Worm (Caenorhabditis elegans) whole organism, early embryonic: Measurements from ENCODE around the gene F21G4.3.

ENCODE experiments used
- F13C5.2 ChIP-seq: sonication (generic microtip); optimal IDR thresholded peaks from 2 replicates; lab custom pipeline; 2017; ENCODE audit warnings: mild to moderate bottlenecking, missing genetic modification characterization, inconsistent platforms, missing compliant biosample characterization
- ama-1 ChIP-seq: fragments of 150-350 bp; optimal IDR thresholded peaks from 2 replicates; lab custom pipeline; 2014
- ceh-13 ChIP-seq: fragments of 200-800 bp; sonication (Bioruptor generic); optimal IDR thresholded peaks from 2 replicates; lab custom pipeline; 2018; ENCODE audit warnings: mild to moderate bottlenecking, missing genetic modification characterization, missing compliant biosample characterization
- ets-7 ChIP-seq: sonication (generic microtip); optimal IDR thresholded peaks from 2 replicates; lab custom pipeline; 2016; ENCODE audit warnings: missing genotype, missing genetic modification characterization, missing compliant biosample characterization
- flt-1 ChIP-seq: fragments of 200-800 bp; sonication (Bioruptor generic); IDR thresholded peaks from 2 replicates; pipeline ENCODE4 v1.3.6; 2022; ENCODE audit warnings: missing genetic modification characterization, missing compliant biosample characterization
- hmg-4 ChIP-seq: fragments of 200-800 bp; sonication (Bioruptor generic); optimal IDR thresholded peaks from 2 replicates; lab custom pipeline; 2018; ENCODE audit warnings: mild to moderate bottlenecking, missing genetic modification characterization, missing compliant biosample characterization
- scrt-1 ChIP-seq: fragments of 200-800 bp; sonication (Bioruptor generic); IDR thresholded peaks from 2 replicates; pipeline ENCODE4 v1.3.6; 2022; ENCODE audit warnings: missing genetic modification characterization, missing compliant biosample characterization

- TF ChIP-seq flt-1 (no peak), scrt-1 (no peak), ets-7 (tag; lab: Kevin White, UChicago) (no peak), ama-1 (lab: Kevin White, UChicago) (no peak), F13C5.2 (tag; lab: Kevin White, UChicago) (no peak), ceh-13 (no peak), hmg-4 (GFP tag; lab: Kevin White, UChicago) (no peak)
These were observed 11.1 kb upstream of the F21G4.3 start, which contains the start of gene mrp-4 for ce11 chrX:9883837-9884324.
